Worm (Caenorhabditis elegans): Measurements from ENCODE around the gene try-14.

ce11 chrX:7455960-7456359, 39.4 kb downstream of the try-14 start:
- TF ChIP-seq nhr-43 (tag; optimal IDR thresholded peaks at IDR 0.05; ENCODE audit: poor library complexity, severe bottlenecking), result no peak
- no peak for TF ChIP-seq ceh-16 (tag; optimal IDR thresholded peaks at IDR 0.05)
- TF ChIP-seq elt-3 (tag; optimal IDR thresholded peaks at IDR 0.05), result no peak
- TF ChIP-seq snpc-4 (tag; optimal IDR thresholded peaks at IDR 0.05), result no peak
